Worm (Caenorhabditis elegans): ENCODE measurements around the gene Y17G7B.3.
A peak's percentile ranks its signal among the peaks of the same experiment; 100 is the strongest.

Y17G7B.3 gene

ce11 chrII:11980110-11980509, 8.7 kb upstream of the Y17G7B.3 start (continued):
- TF ChIP-seq lin-15B (tag; optimal IDR thresholded peaks at IDR 0.05) (peak; percentile 38), F37D6.2 (tag; optimal IDR thresholded peaks at IDR 0.05) (peak; percentile 82), Y105C5A.15 (GFP tag; IDR thresholded peaks at IDR 0.05) (0 out of 2 replicates have a peak, but pooled peaks have one; percentile 26), ctbp-1 (GFP tag; IDR thresholded peaks at IDR 0.05) (peak; percentile 65), vab-7 (GFP tag; IDR thresholded peaks at IDR 0.05) (peak; percentile 82), lin-38 (GFP tag; IDR thresholded peaks at IDR 0.05) (peak; percentile 90), nhr-11 (tag; optimal IDR thresholded peaks at IDR 0.05) (peak; percentile 79), dpl-1 (GFP tag; optimal IDR thresholded peaks at IDR 0.05) (peak; percentile 86), lir-3 (tag; optimal IDR thresholded peaks at IDR 0.05) (peak; percentile 72), snpc-1.2 (GFP tag; IDR thresholded peaks at IDR 0.05) (peak; percentile 59; the same call in 1 of the 2 replicates), daf-12 (tag; optimal IDR thresholded peaks at IDR 0.05) (no peak), attf-4 (tag; optimal IDR thresholded peaks at IDR 0.05) (no peak), F26F4.8 (GFP tag; conservative IDR thresholded peaks at IDR 0.05) (no peak)

- TF ChIP-seq hlh-11 (tag; optimal IDR thresholded peaks at IDR 0.05): no peak
- no peak for TF ChIP-seq F44E2.7 (GFP tag; IDR thresholded peaks at IDR 0.05)
- TF ChIP-seq ces-1 (GFP tag; optimal IDR thresholded peaks at IDR 0.05): no peak
- no peak for TF ChIP-seq ceh-28 (tag; optimal IDR thresholded peaks at IDR 0.05)
- TF ChIP-seq F26F4.8 (GFP tag; conservative IDR thresholded peaks at IDR 0.05): no peak
- no peak for TF ChIP-seq lin-15B (tag; optimal IDR thresholded peaks at IDR 0.05)
- TF ChIP-seq ctbp-1 (GFP tag; IDR thresholded peaks at IDR 0.05): no peak
- TF ChIP-seq snpc-1.2 (GFP tag; IDR thresholded peaks at IDR 0.05): no peak
- no peak for TF ChIP-seq sdz-12 (GFP tag; optimal IDR thresholded peaks at IDR 0.05)
- TF ChIP-seq lin-39 (tag; optimal IDR thresholded peaks at IDR 0.05): no peak
These were observed 3.9 kb downstream of the Y17G7B.3 start, which contains the start of gene dhps-1 for ce11 chrII:11992701-11993100. Gene dhps-1, plus strand, starts transcription at chrII:11993001.

- peak in 1 of 2 experiments; percentile 96 for TF ChIP-seq unc-62 (GFP tag; optimal IDR thresholded peaks at IDR 0.05 in 1 of 2)
- TF ChIP-seq unc-62 (tag; optimal IDR thresholded peaks at IDR 0.05): no peak
- TF ChIP-seq cey-2 (tag; optimal IDR thresholded peaks at IDR 0.05; ENCODE audit: borderline replicate concordance, insufficient read depth): no peak
These were observed 6.1 kb downstream of the Y17G7B.3 start for ce11 chrII:11994940-11995339.

ce11 chrII:11998903-11999302, 10.1 kb downstream of the Y17G7B.3 start, which contains the start of gene Y17G7B.23:
Gene Y17G7B.23, plus strand, starts transcription at chrII:11999203.
- TF ChIP-seq arid-1 (GFP tag; conservative IDR thresholded peaks at IDR 0.05): no peak
- no peak for TF ChIP-seq php-3 (GFP tag; IDR thresholded peaks at IDR 0.05)
- no peak for TF ChIP-seq Y105C5A.15 (GFP tag; IDR thresholded peaks at IDR 0.05)

- TF ChIP-seq set-16 (GFP tag; IDR thresholded peaks at IDR 0.05) (peak; percentile 73), egl-27 (tag; optimal IDR thresholded peaks at IDR 0.05) (no peak)
These were observed 17.2 kb downstream of the Y17G7B.3 start for ce11 chrII:12005981-12006380.

ce11 chrII:12006575-12007098, 17.8 kb downstream of the Y17G7B.3 start, which contains the start of gene mcm-2:
Gene mcm-2, minus strand, starts transcription at chrII:12006625.
- TF ChIP-seq rbr-2 (tag; optimal IDR thresholded peaks at IDR 0.05): peak; percentile 8
- 0 out of 2 replicates have a peak, but pooled peaks have one; percentile 41 for TF ChIP-seq snpc-1.2 (GFP tag; IDR thresholded peaks at IDR 0.05)
- peak; percentile 89 for TF ChIP-seq unc-130 (GFP tag; optimal IDR thresholded peaks at IDR 0.05)
- TF ChIP-seq daf-16 (GFP tag; optimal IDR thresholded peaks at IDR 0.05): no peak
- TF ChIP-seq daf-16 (tag; optimal IDR thresholded peaks at IDR 0.05): peak; percentile 57
- TF ChIP-seq T26A8.4 (GFP tag; IDR thresholded peaks at IDR 0.05): no peak
- peak; percentile 81 for TF ChIP-seq mes-2 (tag; optimal IDR thresholded peaks at IDR 0.05; ENCODE audit: poor library complexity, severe bottlenecking)
- peak; percentile 44 for TF ChIP-seq nhr-77 (tag; optimal IDR thresholded peaks at IDR 0.05)
- TF ChIP-seq zip-11 (GFP tag; IDR thresholded peaks at IDR 0.05): no peak
- TF ChIP-seq skn-1 (tag; optimal IDR thresholded peaks at IDR 0.05): no peak
- TF ChIP-seq dpl-1 (GFP tag; optimal IDR thresholded peaks at IDR 0.05): peak; percentile 87
- TF ChIP-seq nhr-76 (tag; optimal IDR thresholded peaks at IDR 0.05): no peak
- peak; percentile 99 for TF ChIP-seq lin-38 (GFP tag; IDR thresholded peaks at IDR 0.05)
- TF ChIP-seq lin-13 (GFP tag; optimal IDR thresholded peaks at IDR 0.05): peak; percentile 52
- TF ChIP-seq aha-1 (tag): peak; percentile 91
- TF ChIP-seq F49E8.2 (tag; optimal IDR thresholded peaks at IDR 0.05; ENCODE audit: borderline replicate concordance): peak; percentile 59
- peak; percentile 38; the same call in 1 of the 2 replicates for TF ChIP-seq lin-1 (GFP tag; IDR thresholded peaks at IDR 0.05)
- peak; percentile 29 for TF ChIP-seq nhr-28 (tag; optimal IDR thresholded peaks at IDR 0.05)
- peak; percentile 88 for TF ChIP-seq Y48G9A.11 (GFP tag; IDR thresholded peaks at IDR 0.05)

Measured in whole organism, L4 larva.